Fruit fly (Drosophila melanogaster) whole organism, embryonic: Measurements from ENCODE around the gene Alp4.

Experiments
- CG10366 ChIP-seq: fragments of 200-800 bp; sonication (Bioruptor generic); IDR thresholded peaks from 2 replicates; pipeline ENCODE4 v1.3.6; 2022; ENCODE audit warnings: missing biosample characterization, missing genetic modification characterization
- CG11247 ChIP-seq: fragments of 200-800 bp; sonication (Bioruptor generic); IDR thresholded peaks from 2 replicates; pipeline ENCODE4 v1.3.6; 2022; ENCODE audit warnings: missing biosample characterization, missing genetic modification characterization
- CG15073 ChIP-seq: fragments of 200-800 bp; sonication (Bioruptor generic); optimal IDR thresholded peaks from 2 replicates; lab custom pipeline; 2016; ENCODE audit warnings: missing biosample characterization, missing genetic modification characterization
- CG1602 ChIP-seq: fragments of 200-800 bp; sonication (Bioruptor generic); optimal IDR thresholded peaks from 3 replicates; lab custom pipeline; 2016; ENCODE audit warnings: missing biosample characterization, missing genetic modification characterization
- CG18476 ChIP-seq: fragments of 200-800 bp; sonication (Bioruptor generic); optimal IDR thresholded peaks from 2 replicates; lab custom pipeline; 2016; ENCODE audit warnings: missing biosample characterization, mild to moderate bottlenecking, missing genetic modification characterization
- CG2678 ChIP-seq: fragments of 200-800 bp; sonication (Bioruptor generic); optimal IDR thresholded peaks from 3 replicates; lab custom pipeline; 2019; ENCODE audit warnings: missing biosample characterization, mild to moderate bottlenecking, missing genetic modification characterization, moderate library complexity
- CG2712 ChIP-seq: fragments of 200-800 bp; optimal IDR thresholded peaks from 3 replicates; lab custom pipeline; 2019; ENCODE audit warnings: missing biosample characterization, mild to moderate bottlenecking, missing genetic modification characterization, moderate library complexity
- CG2875 ChIP-seq: fragments of 200-800 bp; sonication (Bioruptor generic); optimal IDR thresholded peaks from 2 replicates; lab custom pipeline; 2017; ENCODE audit warnings: missing biosample characterization, mild to moderate bottlenecking, missing genetic modification characterization, missing genetic modification reagents
- CG3065 ChIP-seq: fragments of 200-800 bp; sonication (Bioruptor generic); optimal IDR thresholded peaks from 2 replicates; lab custom pipeline; 2016; ENCODE audit warnings: missing biosample characterization, missing genetic modification characterization
- CG3407 ChIP-seq: fragments of 200-800 bp; sonication (Bioruptor generic); optimal IDR thresholded peaks from 2 replicates; lab custom pipeline; 2018; ENCODE audit warnings: missing biosample characterization, mild to moderate bottlenecking, missing genetic modification characterization
- CG34422 ChIP-seq: fragments of 200-800 bp; sonication (Bioruptor generic); IDR thresholded peaks from 3 replicates; pipeline ENCODE4 v1.3.6; 2022; ENCODE audit warnings: missing biosample characterization, missing genetic modification characterization
- CG3726 ChIP-seq: fragments of 200-800 bp; sonication (Bioruptor generic); IDR thresholded peaks from 3 replicates; pipeline ENCODE4, ENCODE4 v1.3.6; 2022; ENCODE audit warnings: missing biosample characterization, missing genetic modification characterization
- CG4404 ChIP-seq: fragments of 200-800 bp; sonication (Bioruptor generic); IDR thresholded peaks from 2 replicates; pipeline ENCODE4 v1.3.6; 2022; ENCODE audit warnings: missing biosample characterization, missing genetic modification characterization
- CG6272 ChIP-seq: fragments of 200-800 bp; sonication (Bioruptor generic); IDR thresholded peaks from 2 replicates; pipeline ENCODE4 v1.3.6; 2022; ENCODE audit warnings: missing biosample characterization, missing genetic modification characterization
- CG6689 ChIP-seq: fragments of 200-800 bp; sonication (Bioruptor generic); IDR thresholded peaks from 2 replicates; pipeline ENCODE4 v1.3.6; 2022; ENCODE audit warnings: missing biosample characterization, missing genetic modification characterization
- CG6813 ChIP-seq: fragments of 200-800 bp; sonication (Bioruptor generic); optimal IDR thresholded peaks from 2 replicates; lab custom pipeline; 2017; ENCODE audit warnings: missing biosample characterization, missing genetic modification characterization, mild to moderate bottlenecking, moderate library complexity, missing genetic modification reagents
- CrebB ChIP-seq: fragments of 200-800 bp; sonication (Bioruptor generic); optimal IDR thresholded peaks from 3 replicates; lab custom pipeline; 2018; ENCODE audit warnings: missing biosample characterization, mild to moderate bottlenecking, missing genetic modification characterization
- GATAe ChIP-seq: fragments of 200-800 bp; sonication (Bioruptor generic); conservative IDR thresholded peaks from 2 replicates; pipeline ENCODE4 v1.3.6; 2022; ENCODE audit warnings: missing biosample characterization, missing genetic modification characterization
- Hey ChIP-seq: fragments of 200-800 bp; sonication (Bioruptor generic); optimal IDR thresholded peaks from 3 replicates; lab custom pipeline; 2018; ENCODE audit warnings: missing biosample characterization, mild to moderate bottlenecking, missing genetic modification characterization
- Hr3 ChIP-seq: fragments of 200-800 bp; sonication (Bioruptor generic); optimal IDR thresholded peaks from 3 replicates; lab custom pipeline; 2016; ENCODE audit warnings: missing biosample characterization, missing genetic modification characterization
- Lpt ChIP-seq: fragments of >200 bp; optimal IDR thresholded peaks from 2 replicates; lab custom pipeline; 2018; ENCODE audit warnings: missing biosample characterization, missing genetic modification characterization
- Max ChIP-seq: fragments of 200-800 bp; sonication (Bioruptor generic); optimal IDR thresholded peaks from 2 replicates; lab custom pipeline; 2016; ENCODE audit warnings: missing biosample characterization, mild to moderate bottlenecking, missing genetic modification characterization
- Nf-YB ChIP-seq: fragments of 200-800 bp; sonication (Bioruptor generic); optimal IDR thresholded peaks from 3 replicates; lab custom pipeline; 2019; ENCODE audit warnings: missing biosample characterization, mild to moderate bottlenecking, missing genetic modification characterization, moderate library complexity
- Optix ChIP-seq: fragments of 200-800 bp; sonication (Bioruptor generic); IDR thresholded peaks from 3 replicates; pipeline ENCODE4 v1.3.6; 2022; ENCODE audit warnings: missing biosample characterization, missing genetic modification characterization
- Poxn ChIP-seq: fragments of 200-800 bp; sonication (Bioruptor generic); IDR thresholded peaks from 2 replicates; pipeline ENCODE4 v1.3.6; 2022; ENCODE audit warnings: missing biosample characterization, missing genetic modification characterization
- Ptx1 ChIP-seq: fragments of 200-800 bp; sonication (Bioruptor generic); IDR thresholded peaks from 2 replicates; pipeline ENCODE4 v1.3.6; 2022; ENCODE audit warnings: missing biosample characterization, missing genetic modification characterization
- Ravus ChIP-seq: fragments of 200-800 bp; sonication (Bioruptor generic); IDR thresholded peaks from 2 replicates; pipeline ENCODE4 v1.3.6; 2022; ENCODE audit warnings: missing biosample characterization, missing genetic modification characterization
- ab ChIP-seq: fragments of 200-800 bp; sonication (Bioruptor generic); optimal IDR thresholded peaks from 2 replicates; lab custom pipeline; 2016; ENCODE audit warnings: missing biosample characterization, missing genetic modification characterization
- bab2 ChIP-seq: fragments of 200-800 bp; sonication (Bioruptor generic); optimal IDR thresholded peaks from 2 replicates; lab custom pipeline; 2016; ENCODE audit warnings: missing biosample characterization, missing genetic modification characterization
- bowl ChIP-seq: fragments of 200-800 bp; sonication (Bioruptor generic); IDR thresholded peaks from 2 replicates; pipeline ENCODE4 v1.3.6; 2022; ENCODE audit warnings: missing biosample characterization, missing genetic modification characterization
- cas ChIP-seq: fragments of 200-800 bp; sonication (Bioruptor generic); IDR thresholded peaks from 2 replicates; pipeline ENCODE4 v1.3.6; 2022; ENCODE audit warnings: missing biosample characterization, missing genetic modification characterization
- chinmo ChIP-seq: fragments of 200-800 bp; sonication (Bioruptor generic); IDR thresholded peaks from 4 replicates; pipeline ENCODE4 v1.3.6; 2022; ENCODE audit warnings: missing biosample characterization, missing genetic modification characterization; ENCODE audit not compliant: partially characterized antibody
- danr ChIP-seq: fragments of 200-800 bp; sonication (Bioruptor generic); IDR thresholded peaks from 2 replicates; pipeline ENCODE4 v1.3.6; 2022; ENCODE audit warnings: missing biosample characterization, missing genetic modification characterization
- dimm ChIP-seq: fragments of 200-800 bp; sonication (Bioruptor generic); IDR thresholded peaks from 2 replicates; pipeline ENCODE4 v1.3.6; 2022; ENCODE audit warnings: missing biosample characterization, missing genetic modification characterization
- dysf ChIP-seq: fragments of 200-800 bp; sonication (Bioruptor generic); IDR thresholded peaks from 3 replicates; pipeline ENCODE4 v1.3.6; 2022; ENCODE audit warnings: missing biosample characterization, missing genetic modification characterization
- en ChIP-seq: fragments of 200-800 bp; sonication (Bioruptor generic); optimal IDR thresholded peaks from 2 replicates; lab custom pipeline; 2016; ENCODE audit warnings: missing biosample characterization, missing genetic modification characterization
- exex ChIP-seq: fragments of 200-800 bp; sonication (Bioruptor generic); optimal IDR thresholded peaks from 4 replicates; lab custom pipeline; 2018; ENCODE audit warnings: missing biosample characterization, mild to moderate bottlenecking, missing genetic modification characterization, moderate library complexity
- fd3F ChIP-seq: fragments of 200-800 bp; sonication (Bioruptor generic); optimal IDR thresholded peaks from 2 replicates; lab custom pipeline; 2018; ENCODE audit warnings: missing biosample characterization, mild to moderate bottlenecking, missing genetic modification characterization, moderate library complexity
- grau ChIP-seq: fragments of 200-800 bp; optimal IDR thresholded peaks from 3 replicates; lab custom pipeline; 2019; ENCODE audit warnings: missing biosample characterization, mild to moderate bottlenecking, missing genetic modification characterization, moderate library complexity
- hb ChIP-seq: fragments of 200-800 bp; sonication (Bioruptor generic); IDR thresholded peaks from 3 replicates; pipeline ENCODE4 v1.3.6; 2022; ENCODE audit warnings: missing biosample characterization, missing genetic modification characterization; ENCODE audit not compliant: partially characterized antibody
- ken ChIP-seq: fragments of 200-800 bp; sonication (Bioruptor generic); IDR thresholded peaks from 3 replicates; pipeline ENCODE4 v1.3.6; 2022; ENCODE audit warnings: missing biosample characterization, missing genetic modification characterization
- org-1 ChIP-seq: fragments of 200-800 bp; sonication (Bioruptor generic); optimal IDR thresholded peaks from 2 replicates; lab custom pipeline; 2017; ENCODE audit warnings: missing biosample characterization, missing genetic modification characterization
- pb ChIP-seq: fragments of 200-800 bp; sonication (Bioruptor generic); optimal IDR thresholded peaks from 3 replicates; lab custom pipeline; 2016; ENCODE audit warnings: missing biosample characterization, missing genetic modification characterization
- pfk ChIP-seq: fragments of 200-800 bp; sonication (Bioruptor generic); optimal IDR thresholded peaks from 2 replicates; lab custom pipeline; 2018; ENCODE audit warnings: missing biosample characterization, mild to moderate bottlenecking, missing genetic modification characterization, moderate library complexity
- ranshi ChIP-seq: fragments of 200-800 bp; sonication (Bioruptor generic); IDR thresholded peaks from 2 replicates; pipeline ENCODE4 v1.3.6; 2022; ENCODE audit warnings: missing biosample characterization, missing genetic modification characterization
- tap ChIP-seq: fragments of 200-800 bp; optimal IDR thresholded peaks from 3 replicates; lab custom pipeline; 2019; ENCODE audit warnings: missing biosample characterization, mild to moderate bottlenecking, missing genetic modification characterization, moderate library complexity
- tin ChIP-seq: fragments of 200-800 bp; sonication (Bioruptor generic); optimal IDR thresholded peaks from 3 replicates; lab custom pipeline; 2016; ENCODE audit warnings: missing biosample characterization, missing genetic modification characterization
- usp ChIP-seq: fragments of >200 bp; optimal IDR thresholded peaks from 2 replicates; lab custom pipeline; 2017; ENCODE audit warnings: missing biosample characterization, missing genetic modification characterization
- zf30C ChIP-seq: fragments of 200-800 bp; sonication (Bioruptor generic); optimal IDR thresholded peaks from 3 replicates; lab custom pipeline; 2018; ENCODE audit warnings: missing biosample characterization, mild to moderate bottlenecking, missing genetic modification characterization
- zfh1 ChIP-seq: fragments of 200-800 bp; sonication (Bioruptor generic); IDR thresholded peaks from 3 replicates; pipeline ENCODE4 v1.3.6; 2022; ENCODE audit warnings: missing biosample characterization, missing genetic modification characterization

Gene Alp4

DNA sequence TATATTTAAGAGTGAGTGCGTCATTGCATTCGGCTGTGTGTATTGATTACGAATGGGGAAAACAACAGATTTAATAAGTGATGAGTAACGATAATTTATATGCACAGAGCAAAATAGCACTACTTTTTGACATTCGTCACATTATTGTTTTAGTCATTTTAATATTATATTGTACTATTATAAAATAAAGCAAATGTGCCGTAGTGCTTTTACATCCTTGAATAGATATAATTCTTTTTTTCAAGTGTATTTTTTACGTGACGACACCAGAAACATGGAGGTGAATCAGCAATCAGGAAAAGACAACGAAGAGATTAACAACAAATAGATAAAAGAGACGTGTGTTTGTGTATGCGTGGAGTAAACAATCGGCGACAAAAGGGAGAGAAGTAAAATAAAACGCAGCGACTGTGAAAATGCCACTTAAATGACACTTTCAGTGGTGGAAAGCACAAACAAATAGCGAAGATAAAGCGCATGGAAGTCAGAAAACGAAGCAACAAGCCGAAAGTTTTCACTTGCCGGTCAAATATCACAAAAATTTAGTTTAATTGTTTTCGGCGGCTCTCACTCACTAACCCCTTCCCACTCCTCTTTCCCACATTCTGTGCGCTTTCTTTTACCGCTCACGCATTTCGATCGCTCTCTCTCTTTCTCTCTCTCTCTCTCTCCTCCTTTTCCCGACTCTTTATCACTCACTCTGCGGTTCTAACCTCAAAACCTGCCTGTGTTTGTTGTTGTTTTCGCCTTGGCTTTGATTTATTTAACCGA is 10.5 kb downstream of the Alp4 start (continued):
- peak; percentile 62 for TF ChIP-seq Nf-YB
- peak; percentile 73; the same call in 2 of the 3 replicates for TF ChIP-seq ken (GFP tag; lab: Robert Waterston, UW)
- no peak for TF ChIP-seq dimm
- TF ChIP-seq Poxn (GFP tag; lab: Robert Waterston, UW), result no peak
- TF ChIP-seq Optix (GFP tag; lab: Robert Waterston, UW), result no peak
- peak; percentile 68; the same call in 2 of the 3 replicates for TF ChIP-seq CG34422 (GFP tag; lab: Robert Waterston, UW)
- TF ChIP-seq CG11247 (GFP tag; lab: Robert Waterston, UW), result no peak
- TF ChIP-seq CG3407 (GFP tag; lab: Kevin White, UChicago), result peak; percentile 78
- peak; percentile 23; the same call in 1 of the 2 replicates for TF ChIP-seq CG6272 (GFP tag; lab: Robert Waterston, UW)
- peak; percentile 84 for TF ChIP-seq CG6813
- peak; percentile 85 for TF ChIP-seq Ptx1 (GFP tag; lab: Robert Waterston, UW)
- TF ChIP-seq CG15073, result peak; percentile 24
- TF ChIP-seq Ravus (GFP tag; lab: Robert Waterston, UW), result peak; percentile 7; the same call in 1 of the 2 replicates
- peak; percentile 60 for TF ChIP-seq CG1602 (GFP tag; lab: Kevin White, UChicago)
- peak; percentile 83 for TF ChIP-seq tap (tag; lab: Kevin White, UChicago)
- TF ChIP-seq Hr3 (GFP tag; lab: Kevin White, UChicago), result peak; percentile 59
- peak; percentile 86 for TF ChIP-seq CG6689
- TF ChIP-seq CG3726 (GFP tag; lab: Robert Waterston, UW), result peak; percentile 81
- no peak for TF ChIP-seq hb (GFP tag; lab: Robert Waterston, UW)
- TF ChIP-seq Lpt (GFP tag; lab: Kevin White, UChicago), result no peak
- TF ChIP-seq pb (GFP tag; lab: Kevin White, UChicago), result no peak
- TF ChIP-seq Hey, result no peak
- peak; percentile 74 for TF ChIP-seq org-1
- no peak for TF ChIP-seq pfk (GFP tag; lab: Kevin White, UChicago)
- peak; percentile 81 for TF ChIP-seq tin (GFP tag; lab: Kevin White, UChicago)
- no peak for TF ChIP-seq ab (GFP tag; lab: Kevin White, UChicago)
- no peak for TF ChIP-seq usp
- peak; percentile 81 for TF ChIP-seq grau (tag; lab: Kevin White, UChicago)
- peak; percentile 66; the same call in 1 of the 2 replicates for TF ChIP-seq danr
- TF ChIP-seq CG4404 (GFP tag; lab: Robert Waterston, UW), result peak; percentile 48; the same call in 1 of the 2 replicates
- TF ChIP-seq CrebB, result peak; percentile 30
- TF ChIP-seq bowl (GFP tag; lab: Robert Waterston, UW), result 0 out of 2 replicates have a peak, but pooled peaks have one; percentile 15
- peak; percentile 49 for TF ChIP-seq CG18476 (GFP tag; lab: Kevin White, UChicago)
- TF ChIP-seq CG10366 (GFP tag; lab: Robert Waterston, UW), result peak; percentile 81
- TF ChIP-seq fd3F (GFP tag; lab: Kevin White, UChicago), result peak; percentile 53
- TF ChIP-seq CG3065 (GFP tag; lab: Kevin White, UChicago), result peak; percentile 6
- TF ChIP-seq bab2 (GFP tag; lab: Kevin White, UChicago), result peak; percentile 37
- peak; percentile 58; the same call in 1 of the 2 replicates for TF ChIP-seq cas (GFP tag; lab: Robert Waterston, UW)
- no peak for TF ChIP-seq chinmo (GFP tag; lab: Robert Waterston, UW)
- TF ChIP-seq CG2712 (tag; lab: Kevin White, UChicago), result peak; percentile 89
- TF ChIP-seq zfh1 (GFP tag; lab: Robert Waterston, UW), result peak; percentile 83
- TF ChIP-seq GATAe (GFP tag; lab: Robert Waterston, UW), result no peak; the same call in 1 of the 2 replicates
- peak; percentile 81; the same call in 2 of the 3 replicates for TF ChIP-seq dysf
- TF ChIP-seq en (GFP tag; lab: Kevin White, UChicago), result no peak
- peak; percentile 90 for TF ChIP-seq CG2678 (tag; lab: Kevin White, UChicago)
- TF ChIP-seq exex (tag; lab: Kevin White, UChicago), result peak; percentile 59
- peak; percentile 75 for TF ChIP-seq CG2875
- TF ChIP-seq Max (GFP tag; lab: Kevin White, UChicago), result peak; percentile 76
- TF ChIP-seq ranshi, result peak; percentile 65; the same call in 1 of the 2 replicates
- TF ChIP-seq zf30C (GFP tag; lab: Kevin White, UChicago), result peak; percentile 56
